Fruit fly (Drosophila melanogaster): Measurements from ENCODE around the gene CG12301.

CG12301 gene

DNA sequence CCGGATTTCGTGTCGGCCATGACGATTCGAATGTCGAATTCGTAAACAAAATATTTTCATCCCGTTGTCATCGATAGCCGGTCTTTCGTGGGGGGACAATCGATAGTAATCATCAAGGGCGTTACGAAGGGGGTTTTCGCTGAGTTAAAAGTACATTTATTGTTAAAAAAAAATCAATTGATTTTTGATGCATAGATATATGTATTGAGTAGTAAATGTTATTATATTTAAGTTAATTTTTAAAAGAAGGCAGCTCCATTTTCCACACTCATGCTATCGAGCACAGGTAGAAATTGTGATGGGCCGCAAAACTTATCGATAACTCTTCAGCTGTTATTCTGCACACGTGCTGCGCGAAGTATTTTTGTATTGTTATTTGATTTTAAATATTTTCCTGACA lies at the start of gene CG12301, which contains the start of gene mrn:
CG12301 (plus strand) TSS at position 314 of the 400 bp plus-strand sequence.
mrn (minus strand) TSS at position 51 of the 400 bp plus-strand sequence.
- TF ChIP-seq bab1 (GFP tag; optimal IDR thresholded peaks at IDR 0.05) (peak; percentile 91), kay (GFP tag; ENCODE audit: borderline replicate concordance) (no peak), toe (GFP tag; optimal IDR thresholded peaks at IDR 0.05) (no peak), cic (GFP tag; optimal IDR thresholded peaks at IDR 0.05) (peak; percentile 42), Mnt (GFP tag; optimal IDR thresholded peaks at IDR 0.05) (peak; percentile 100), CG7045 (GFP tag; optimal IDR thresholded peaks at IDR 0.05) (peak; percentile 72), CG1620 (GFP tag; optimal IDR thresholded peaks at IDR 0.05) (peak; percentile 88), Crg-1 (GFP tag; optimal IDR thresholded peaks at IDR 0.05) (peak; percentile 67), CG12768 (GFP tag; optimal IDR thresholded peaks at IDR 0.05) (peak; percentile 82), cnc (optimal IDR thresholded peaks at IDR 0.05) (no peak), CG14711 (tag; optimal IDR thresholded peaks at IDR 0.05) (peak; percentile 92), tj (GFP tag; optimal IDR thresholded peaks at IDR 0.05) (peak; percentile 75), CG5204 (GFP tag; optimal IDR thresholded peaks at IDR 0.05) (no peak), ovo (GFP tag; optimal IDR thresholded peaks at IDR 0.05) (no peak), Clk (GFP tag; optimal IDR thresholded peaks at IDR 0.05) (peak; percentile 78), CG7101 (tag; optimal IDR thresholded peaks at IDR 0.05) (peak; percentile 80), pad (GFP tag; optimal IDR thresholded peaks at IDR 0.05) (peak; percentile 69), CG11617 (GFP tag; optimal IDR thresholded peaks at IDR 0.05) (peak; percentile 80), CG33017 (tag; optimal IDR thresholded peaks at IDR 0.05) (peak; percentile 62), Hr96 (GFP tag; optimal IDR thresholded peaks at IDR 0.05) (no peak)

DNA sequence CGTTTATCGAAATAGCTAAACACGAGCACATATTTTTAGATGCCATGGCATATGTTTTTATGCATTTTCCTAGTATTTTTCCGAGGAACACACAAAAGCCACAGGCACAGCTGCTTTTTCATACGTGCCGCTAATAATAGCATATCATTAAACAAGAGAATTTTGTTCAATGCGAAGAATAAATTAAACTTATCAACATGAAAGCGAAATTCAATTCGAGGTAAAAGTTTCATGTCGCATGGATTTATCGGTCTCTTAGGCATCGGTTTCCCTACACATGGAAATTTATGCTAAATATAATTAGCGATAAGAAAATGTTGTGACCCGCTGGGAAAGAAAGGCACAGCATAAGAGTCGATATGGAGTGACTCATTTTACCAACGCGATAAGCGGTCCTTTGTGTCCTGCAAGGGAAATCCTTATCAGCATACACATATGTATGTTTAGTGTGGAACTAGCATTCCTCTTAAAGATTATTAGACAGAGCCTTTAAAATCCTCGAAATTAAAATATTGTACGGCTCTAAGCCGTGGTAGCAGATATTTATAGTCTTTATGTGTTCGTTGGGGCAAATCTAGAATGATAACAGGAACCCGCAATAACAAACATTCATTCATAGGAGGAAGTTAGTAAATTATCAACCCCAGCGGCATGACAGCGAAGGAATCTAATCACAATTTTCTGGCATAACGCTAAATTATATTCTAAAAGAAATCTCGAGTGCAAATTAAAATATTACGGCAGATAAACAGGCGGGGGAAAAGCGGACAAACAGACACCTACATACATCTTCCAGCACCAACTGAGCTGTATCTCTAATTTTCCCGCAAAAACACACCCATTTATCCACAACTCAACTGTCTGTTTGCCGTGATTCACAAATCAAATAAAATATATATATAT lies 48.9 kb upstream of the CG12301 start, which contains the start of gene CG43248:
CG43248 (minus strand) TSS at position 51 of the 903 bp plus-strand sequence.
- TF ChIP-seq cic (GFP tag; optimal IDR thresholded peaks at IDR 0.05) (peak; percentile 85), CG7101 (tag; optimal IDR thresholded peaks at IDR 0.05) (no peak), tj (GFP tag; optimal IDR thresholded peaks at IDR 0.05) (no peak)

DNA sequence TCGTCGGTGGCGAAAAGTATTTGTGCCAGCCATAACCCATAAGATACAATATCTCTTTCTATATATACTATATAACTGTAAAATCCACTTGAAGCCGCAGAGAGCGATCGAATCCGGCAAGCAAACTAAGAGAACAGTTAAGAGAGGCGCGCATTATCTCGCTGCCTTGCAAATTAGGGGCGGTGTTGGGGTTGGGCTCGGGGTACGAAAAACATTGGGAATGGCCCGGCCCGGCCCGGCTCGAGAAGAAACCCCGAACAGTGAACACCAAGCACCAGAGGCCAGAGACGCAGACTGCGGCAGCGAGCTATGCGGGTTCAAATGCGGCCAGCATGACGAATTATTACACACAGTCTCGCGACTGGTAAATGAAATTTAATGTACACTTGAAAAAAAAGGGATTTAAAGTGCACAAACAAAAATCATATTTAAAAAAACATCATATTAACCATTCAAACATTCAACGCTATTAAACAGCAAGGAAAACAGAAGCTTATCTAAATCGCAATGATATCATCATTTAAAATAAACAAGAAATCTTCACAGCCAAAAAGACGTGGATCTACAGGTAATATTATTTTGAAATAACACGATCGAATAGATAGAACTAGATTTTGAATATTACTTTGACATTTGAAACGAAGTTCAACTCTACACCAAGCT lies 48.1 kb upstream of the CG12301 start:
- TF ChIP-seq CG12768 (GFP tag; optimal IDR thresholded peaks at IDR 0.05) (peak; percentile 82), pad (GFP tag; optimal IDR thresholded peaks at IDR 0.05) (no peak), bab1 (GFP tag; optimal IDR thresholded peaks at IDR 0.05) (no peak), CG1620 (GFP tag; optimal IDR thresholded peaks at IDR 0.05) (no peak), Crg-1 (GFP tag; optimal IDR thresholded peaks at IDR 0.05) (no peak), CG11617 (GFP tag; optimal IDR thresholded peaks at IDR 0.05) (no peak), tj (GFP tag; optimal IDR thresholded peaks at IDR 0.05) (peak; percentile 22), Clk (GFP tag; optimal IDR thresholded peaks at IDR 0.05) (no peak), CG14711 (tag; optimal IDR thresholded peaks at IDR 0.05) (peak; percentile 23), kay (GFP tag; ENCODE audit: borderline replicate concordance) (peak; percentile 83), CG7045 (GFP tag; optimal IDR thresholded peaks at IDR 0.05) (no peak), cic (GFP tag; optimal IDR thresholded peaks at IDR 0.05) (no peak), CG7101 (tag; optimal IDR thresholded peaks at IDR 0.05) (no peak), CG33017 (tag; optimal IDR thresholded peaks at IDR 0.05) (no peak), ovo (GFP tag; optimal IDR thresholded peaks at IDR 0.05) (peak; percentile 57), Mnt (GFP tag; optimal IDR thresholded peaks at IDR 0.05) (no peak), CG5204 (GFP tag; optimal IDR thresholded peaks at IDR 0.05) (peak; percentile 2), Hr96 (GFP tag; optimal IDR thresholded peaks at IDR 0.05) (peak; percentile 23), toe (GFP tag; optimal IDR thresholded peaks at IDR 0.05) (peak; percentile 5), cnc (optimal IDR thresholded peaks at IDR 0.05) (no peak)

DNA sequence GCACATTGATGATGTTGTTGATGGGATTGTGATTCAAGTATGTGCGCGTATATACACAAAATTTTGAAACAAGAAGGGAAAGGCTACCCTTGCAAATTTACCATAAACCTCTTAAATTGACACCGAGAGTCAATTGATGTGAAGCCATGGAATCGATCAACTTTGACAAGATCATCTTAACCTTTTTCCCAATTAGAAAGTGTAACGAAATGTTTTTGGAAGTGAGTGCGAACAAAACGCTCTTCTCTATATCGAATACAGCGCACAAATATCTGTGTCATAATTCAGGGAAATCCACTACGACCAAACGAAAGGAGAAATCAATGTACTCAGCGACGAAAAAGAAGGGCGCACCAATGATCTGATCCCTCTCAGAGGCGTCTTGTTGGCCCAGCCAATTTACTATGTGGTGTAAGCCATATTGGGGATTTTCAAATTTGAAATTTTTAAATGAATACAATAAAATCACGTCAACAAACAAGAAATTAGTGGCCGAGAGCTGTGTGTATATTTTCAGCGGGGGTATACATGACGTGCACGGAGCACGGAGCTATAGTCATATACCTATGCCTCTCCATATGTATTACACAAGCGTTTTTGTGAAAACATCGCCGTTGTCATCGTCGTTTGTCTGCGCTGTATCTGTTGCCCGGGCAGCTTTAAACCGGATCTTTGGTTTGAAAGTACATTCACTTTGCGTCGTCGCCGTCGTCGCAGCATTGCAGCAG lies 47.0 kb upstream of the CG12301 start:
- TF ChIP-seq CG11617 (GFP tag; optimal IDR thresholded peaks at IDR 0.05) (no peak), CG7101 (tag; optimal IDR thresholded peaks at IDR 0.05) (peak; percentile 14), Clk (GFP tag; optimal IDR thresholded peaks at IDR 0.05) (no peak), Hr96 (GFP tag; optimal IDR thresholded peaks at IDR 0.05) (peak; percentile 7), CG14711 (tag; optimal IDR thresholded peaks at IDR 0.05) (peak; percentile 24), Mnt (GFP tag; optimal IDR thresholded peaks at IDR 0.05) (no peak), Crg-1 (GFP tag; optimal IDR thresholded peaks at IDR 0.05) (no peak), CG5204 (GFP tag; optimal IDR thresholded peaks at IDR 0.05) (peak; percentile 23), kay (GFP tag; ENCODE audit: borderline replicate concordance) (peak; percentile 85)

Data from whole organism, adult.